Worm (Caenorhabditis elegans) whole organism, young adult: ENCODE data around the gene srx-113.

Source experiments
- B0019.2 ChIP-seq: fragments of 200-800 bp; sonication (Bioruptor generic); conservative IDR thresholded peaks from 2 replicates; pipeline ENCODE4 v1.3.6; 2022; ENCODE audit warnings: missing genetic modification reagents, missing genetic modification characterization, missing compliant biosample characterization
- C06A6.2 ChIP-seq: fragments of 200-800 bp; sonication (Bioruptor generic); conservative IDR thresholded peaks from 2 replicates; pipeline ENCODE4 v1.3.6; 2022; ENCODE audit warnings: missing genetic modification characterization, missing compliant biosample characterization
- C17E4.6 ChIP-seq: fragments of 200-800 bp; sonication (Bioruptor generic); IDR thresholded peaks from 2 replicates; pipeline ENCODE4 v1.3.6; 2022; ENCODE audit warnings: missing genetic modification reagents, missing genetic modification characterization, missing compliant biosample characterization
- F10E7.11 ChIP-seq: sonication (generic microtip); optimal IDR thresholded peaks from 2 replicates; lab custom pipeline; 2017; ENCODE audit warnings: mild to moderate bottlenecking, missing genetic modification characterization, moderate library complexity, missing compliant biosample characterization
- F33H1.4 ChIP-seq: fragments of 200-800 bp; sonication (Bioruptor generic); IDR thresholded peaks from 2 replicates; pipeline ENCODE4 v1.3.6; 2022; ENCODE audit warnings: missing genetic modification reagents, missing genetic modification characterization, missing compliant biosample characterization
- Y53G8AR.9 ChIP-seq: fragments of 200-800 bp; sonication (Bioruptor generic); conservative IDR thresholded peaks from 2 replicates; pipeline ENCODE4 v1.3.6; 2022; ENCODE audit warnings: missing genetic modification reagents, missing genetic modification characterization, missing compliant biosample characterization
- ZK185.1 ChIP-seq: sonication (generic microtip); optimal IDR thresholded peaks from 2 replicates; lab custom pipeline; 2016; ENCODE audit warnings: mild to moderate bottlenecking, missing genetic modification characterization, missing compliant biosample characterization; ENCODE audit not compliant: poor library complexity, severe bottlenecking
- ama-1 ChIP-seq, 3 experiments: fragments of 150-350 bp in 1 of 3; sonication (generic microtip) in 2 of 3; optimal IDR thresholded peaks; 2 replicates each; lab custom pipeline; 2014 to 2018; ENCODE audit warnings: missing biosample characterization in 2 of 3, missing genetic modification characterization in 2 of 3, missing genetic modification reagents in 2 of 3
- aptf-2 ChIP-seq: fragments of 200-800 bp; sonication (Bioruptor generic); conservative IDR thresholded peaks from 2 replicates; pipeline ENCODE4 v1.3.6; 2022; ENCODE audit warnings: missing genetic modification reagents, missing genetic modification characterization, missing compliant biosample characterization
- attf-6 ChIP-seq: fragments of 200-800 bp; sonication (Bioruptor generic); IDR thresholded peaks from 2 replicates; pipeline ENCODE4 v1.3.6; 2022; ENCODE audit warnings: missing genetic modification reagents, missing genetic modification characterization, missing compliant biosample characterization
- cebp-1 ChIP-seq, 2 experiments: fragments of 200-800 bp in 1 of 2; sonication (Bioruptor generic) in 1 of 2; sonication (generic microtip) in 1 of 2; IDR thresholded peaks in 1 of 2; optimal IDR thresholded peaks in 1 of 2; 2 replicates each; pipeline versions ENCODE4 v1.3.6 to Lab custom; 2017 to 2022; ENCODE audit warnings: missing compliant biosample characterization in 2 of 2, missing genetic modification characterization in 2 of 2, mild to moderate bottlenecking in 1 of 2, missing genetic modification reagents in 1 of 2, moderate library complexity in 1 of 2
- ceh-100 ChIP-seq: fragments of 200-800 bp; sonication (Bioruptor generic); IDR thresholded peaks from 2 replicates; pipeline ENCODE4 v1.3.6; 2022; ENCODE audit warnings: missing genetic modification reagents, missing genetic modification characterization, missing compliant biosample characterization
- efl-1 ChIP-seq: fragments of 150-350 bp; optimal IDR thresholded peaks from 2 replicates; lab custom pipeline; 2014; ENCODE audit warnings: missing biosample characterization, missing genetic modification reagents, missing genetic modification characterization
- him-1 ChIP-seq: sonication (generic microtip); optimal IDR thresholded peaks from 2 replicates; lab custom pipeline; 2016; ENCODE audit warnings: missing genotype, missing genetic modification reagents, missing genetic modification characterization, missing compliant biosample characterization
- lin-40 ChIP-seq: sonication (generic microtip); optimal IDR thresholded peaks from 2 replicates; lab custom pipeline; 2016; ENCODE audit warnings: missing genetic modification characterization, mild to moderate bottlenecking, missing compliant biosample characterization, missing genotype, missing genetic modification reagents
- lsy-27 ChIP-seq: sonication (generic microtip); optimal IDR thresholded peaks from 2 replicates; lab custom pipeline; 2017; ENCODE audit warnings: missing genetic modification characterization, mild to moderate bottlenecking, missing compliant biosample characterization, antibody characterized with exemption, missing genotype, borderline replicate concordance; ENCODE audit not compliant: insufficient read depth
- madf-10 ChIP-seq: sonication (generic microtip); optimal IDR thresholded peaks from 2 replicates; lab custom pipeline; 2016; ENCODE audit warnings: mild to moderate bottlenecking, missing genetic modification characterization, missing compliant biosample characterization
- mel-28 ChIP-seq: sonication (generic microtip); optimal IDR thresholded peaks from 2 replicates; lab custom pipeline; 2016; ENCODE audit warnings: borderline replicate concordance, mild to moderate bottlenecking, missing genetic modification characterization, missing compliant biosample characterization
- mes-4 ChIP-seq: sonication (generic microtip); optimal IDR thresholded peaks from 2 replicates; lab custom pipeline; 2016; ENCODE audit warnings: missing genotype, missing genetic modification characterization, missing compliant biosample characterization
- nfya-2 ChIP-seq: fragments of 200-800 bp; sonication (Bioruptor generic); IDR thresholded peaks from 2 replicates; pipeline ENCODE4 v1.3.6; 2022; ENCODE audit warnings: missing genetic modification reagents, missing genetic modification characterization, missing compliant biosample characterization
- nfyb-1 ChIP-seq: fragments of 200-800 bp; sonication (Bioruptor generic); IDR thresholded peaks from 2 replicates; pipeline ENCODE4 v1.3.6; 2022; ENCODE audit warnings: missing genetic modification reagents, missing genetic modification characterization, missing compliant biosample characterization
- nhr-179 ChIP-seq: sonication (generic microtip); optimal IDR thresholded peaks from 2 replicates; lab custom pipeline; 2016; ENCODE audit warnings: mild to moderate bottlenecking, missing genetic modification characterization, missing compliant biosample characterization
- nhr-80 ChIP-seq: sonication (generic microtip); optimal IDR thresholded peaks from 2 replicates; lab custom pipeline; 2016; ENCODE audit warnings: missing genetic modification characterization, missing compliant biosample characterization
- rec-8 ChIP-seq, 2 experiments: sonication (generic microtip); optimal IDR thresholded peaks; 2 replicates each; lab custom pipeline; 2016; ENCODE audit warnings: mild to moderate bottlenecking in 2 of 2, missing genetic modification characterization in 2 of 2, missing genetic modification reagents in 2 of 2, missing genotype in 2 of 2, missing biosample characterization in 1 of 2, missing compliant biosample characterization in 1 of 2, moderate library complexity in 1 of 2
- sdz-38 ChIP-seq: sonication (generic microtip); optimal IDR thresholded peaks from 2 replicates; lab custom pipeline; 2016; ENCODE audit warnings: missing genotype, missing genetic modification characterization, missing compliant biosample characterization
- snpc-3.4 ChIP-seq: sonication (generic microtip); optimal IDR thresholded peaks from 2 replicates; lab custom pipeline; 2017; ENCODE audit warnings: missing genetic modification characterization, mild to moderate bottlenecking, missing compliant biosample characterization, antibody characterized with exemption, moderate library complexity, missing genotype, missing genetic modification reagents
- somi-1 ChIP-seq: fragments of 200-800 bp; sonication (Bioruptor generic); optimal IDR thresholded peaks from 2 replicates; lab custom pipeline; 2018; ENCODE audit warnings: mild to moderate bottlenecking, missing genetic modification characterization, missing compliant biosample characterization
- tbp1 ChIP-seq: fragments of 200-800 bp; sonication (Bioruptor generic); optimal IDR thresholded peaks from 2 replicates; lab custom pipeline; 2018; ENCODE audit warnings: mild to moderate bottlenecking, missing genetic modification characterization, missing compliant biosample characterization
- tbx-9 ChIP-seq: sonication (generic microtip); optimal IDR thresholded peaks from 2 replicates; lab custom pipeline; 2016; ENCODE audit warnings: borderline replicate concordance, missing genetic modification characterization, inconsistent platforms, missing compliant biosample characterization
- tlf-1 ChIP-seq: fragments of 200-800 bp; sonication (Bioruptor generic); optimal IDR thresholded peaks from 2 replicates; lab custom pipeline; 2018; ENCODE audit warnings: mild to moderate bottlenecking, missing genetic modification characterization, missing compliant biosample characterization
- zim-3 ChIP-seq: sonication (generic microtip); optimal IDR thresholded peaks from 2 replicates; lab custom pipeline; 2017; ENCODE audit warnings: mild to moderate bottlenecking, missing genetic modification characterization, moderate library complexity, missing compliant biosample characterization
- ztf-28 ChIP-seq: fragments of 200-800 bp; sonication (Bioruptor generic); IDR thresholded peaks from 2 replicates; pipeline ENCODE4 v1.3.6; 2022; ENCODE audit warnings: missing genetic modification reagents, missing genetic modification characterization, missing compliant biosample characterization
- ztf-3 ChIP-seq: fragments of 200-800 bp; sonication (Bioruptor generic); optimal IDR thresholded peaks from 2 replicates; lab custom pipeline; 2018; ENCODE audit warnings: mild to moderate bottlenecking, missing genetic modification characterization, missing compliant biosample characterization

The srx-113 gene

ce11 chrV:12659426-12659825 lies 27.5 kb upstream of the srx-113 start, which contains the start of gene ccch-3 (continued):
- TF ChIP-seq B0019.2 (GFP tag; lab: Robert Waterston, UW) (no peak), rec-8 (tag; optimal IDR thresholded peaks at IDR 0.05; lab: Kevin White, UChicago) (no peak), aptf-2 (GFP tag; lab: Robert Waterston, UW) (no peak), tlf-1 (GFP tag; lab: Kevin White, UChicago) (peak; percentile 59), nfya-2 (GFP tag; lab: Robert Waterston, UW) (no peak), nhr-179 (tag; lab: Kevin White, UChicago) (no peak), F33H1.4 (peak; percentile 26), ceh-100 (0 out of 2 replicates have a peak, but pooled peaks have one; percentile 9), snpc-3.4 (tag; lab: Kevin White, UChicago) (peak; percentile 60)
- TF ChIP-seq, all 124 proteins: peak for 49

DNA sequence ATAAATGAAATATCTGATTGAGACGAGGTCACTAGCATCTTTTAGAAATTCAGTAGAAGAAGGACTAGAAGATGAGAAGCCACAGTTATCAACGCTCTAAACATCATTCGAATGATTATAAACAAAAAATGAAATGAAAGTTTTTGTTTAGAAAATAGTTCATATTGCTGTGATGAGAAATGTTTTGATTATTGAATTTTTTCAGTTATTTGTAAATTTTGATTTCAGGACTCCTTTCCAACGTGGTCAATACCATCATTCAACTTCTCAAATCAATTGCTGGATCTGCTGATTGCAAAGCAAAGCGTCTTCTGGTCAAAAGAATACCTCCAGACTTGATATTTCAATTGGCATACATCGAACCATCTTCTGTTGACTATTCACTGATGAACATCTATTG lies 26.2 kb upstream of the srx-113 start, which contains the start of gene W05B10.6:
Gene W05B10.6, minus strand, starts transcription at position 101 of the 400 bp plus-strand sequence.
- TF ChIP-seq efl-1 (GFP tag; lab: Kevin White, UChicago) (no peak), ztf-28 (GFP tag; lab: Robert Waterston, UW) (no peak), Y53G8AR.9 (GFP tag; lab: Robert Waterston, UW) (no peak), tbp1 (no peak), ama-1 (optimal IDR thresholded peaks at IDR 0.05; lab: Kevin White, UChicago) (no peak), ama-1 (GFP tag; optimal IDR thresholded peaks at IDR 0.05; lab: Kevin White, UChicago) (no peak), lsy-27 (tag; lab: Kevin White, UChicago) (no peak), tlf-1 (GFP tag; lab: Kevin White, UChicago) (no peak)
- TF ChIP-seq, all 124 proteins: peak for 0

- peak; percentile 23 for TF ChIP-seq ZK185.1 (tag; lab: Kevin White, UChicago)
- TF ChIP-seq F10E7.11: no peak
- TF ChIP-seq nhr-80: peak; percentile 53
- TF ChIP-seq ztf-3: no peak
These were observed 17.7 kb upstream of the srx-113 start, which contains the start of gene lin-25 for ce11 chrV:12649636-12650035. Gene lin-25 (plus strand): TSS chrV:12649925.

DNA sequence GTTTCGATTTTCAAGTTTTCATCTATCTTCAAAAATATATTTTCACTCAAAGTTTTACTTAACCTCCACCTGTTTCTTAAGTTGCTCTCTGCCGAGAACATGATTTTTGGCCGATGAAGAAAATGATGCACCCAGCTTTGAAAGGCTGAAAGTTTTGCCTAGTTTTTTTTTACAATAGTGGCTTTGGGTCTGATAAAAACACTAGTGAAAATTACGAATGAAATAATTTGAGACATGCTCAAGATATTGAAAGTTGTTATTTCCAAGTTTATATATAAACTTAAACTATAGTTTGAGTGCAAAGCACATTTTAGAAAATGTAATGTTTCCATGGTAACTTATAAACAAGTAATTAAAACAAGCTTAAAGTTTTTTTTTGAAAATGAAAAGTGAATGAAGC lies 17.3 kb upstream of the srx-113 start, which contains the start of gene gpa-9:
Gene gpa-9, minus strand, starts transcription at position 101 of the 400 bp plus-strand sequence.
- TF ChIP-seq attf-6 (GFP tag; lab: Robert Waterston, UW) (no peak), zim-3 (tag; lab: Kevin White, UChicago) (no peak), tbx-9 (no peak), somi-1 (GFP tag; lab: Kevin White, UChicago) (no peak), him-1 (tag; lab: Kevin White, UChicago) (no peak), mel-28 (no peak), sdz-38 (tag; lab: Kevin White, UChicago) (no peak), nfyb-1 (GFP tag; lab: Robert Waterston, UW) (no peak), nhr-179 (tag; lab: Kevin White, UChicago) (no peak), madf-10 (tag; lab: Kevin White, UChicago) (no peak), F10E7.11 (no peak), C06A6.2 (GFP tag; lab: Robert Waterston, UW) (no peak), lin-40 (tag; lab: Kevin White, UChicago) (no peak), mes-4 (tag; lab: Kevin White, UChicago) (no peak), cebp-1 (GFP tag; IDR thresholded peaks at IDR 0.05; lab: Robert Waterston, UW) (no peak), cebp-1 (tag; optimal IDR thresholded peaks at IDR 0.05; lab: Kevin White, UChicago) (no peak), C17E4.6 (GFP tag; lab: Robert Waterston, UW) (no peak), tlf-1 (GFP tag; lab: Kevin White, UChicago) (no peak)
- TF ChIP-seq, all 124 proteins: peak for 0
